Worm (Caenorhabditis elegans) whole organism, mixed stage, embryonic: Measurements from ENCODE around the gene nid-1.
A peak's percentile ranks its signal among the peaks of the same experiment; 100 is the strongest.

Source experiments
- M03D4.4 ChIP-seq: sonication (generic microtip); optimal IDR thresholded peaks from 2 replicates; lab custom pipeline; 2017; ENCODE audit warnings: mild to moderate bottlenecking, missing genetic modification characterization, missing compliant biosample characterization
- bed-3 ChIP-seq: fragments of 200-800 bp; sonication (Bioruptor generic); optimal IDR thresholded peaks from 3 replicates; lab custom pipeline; 2018; ENCODE audit warnings: mild to moderate bottlenecking, missing genetic modification characterization, moderate library complexity, missing compliant biosample characterization
- blmp-1 ChIP-seq: fragments of 150-350 bp; optimal IDR thresholded peaks from 2 replicates; lab custom pipeline; 2014; ENCODE audit warnings: missing biosample characterization, missing genetic modification characterization
- ceh-39 ChIP-seq: fragments of 150-350 bp; optimal IDR thresholded peaks from 2 replicates; lab custom pipeline; 2014; ENCODE audit warnings: missing biosample characterization, missing genetic modification characterization
- ceh-43 ChIP-seq: fragments of 200-800 bp; sonication (Bioruptor generic); optimal IDR thresholded peaks from 2 replicates; lab custom pipeline; 2018; ENCODE audit warnings: mild to moderate bottlenecking, missing genetic modification characterization, moderate library complexity, missing compliant biosample characterization
- ces-1 ChIP-seq: fragments of 150-350 bp; optimal IDR thresholded peaks from 2 replicates; lab custom pipeline; 2014; ENCODE audit warnings: missing biosample characterization, missing genetic modification reagents, missing genetic modification characterization
- cnd-1 ChIP-seq: fragments of 200-800 bp; sonication (Bioruptor generic); optimal IDR thresholded peaks from 2 replicates; lab custom pipeline; 2018; ENCODE audit warnings: mild to moderate bottlenecking, missing genetic modification characterization, missing compliant biosample characterization
- drap-1 ChIP-seq: fragments of 200-800 bp; sonication (Bioruptor generic); optimal IDR thresholded peaks from 3 replicates; lab custom pipeline; 2018; ENCODE audit warnings: mild to moderate bottlenecking, missing genetic modification characterization, missing compliant biosample characterization
- elt-1 ChIP-seq: sonication (generic microtip); optimal IDR thresholded peaks from 2 replicates; lab custom pipeline; 2017; ENCODE audit warnings: missing genetic modification characterization, mild to moderate bottlenecking, missing compliant biosample characterization, antibody characterized with exemption, moderate library complexity, borderline replicate concordance; ENCODE audit not compliant: insufficient read depth
- elt-3 ChIP-seq: fragments of 150-350 bp; optimal IDR thresholded peaks from 2 replicates; lab custom pipeline; 2014; ENCODE audit warnings: missing biosample characterization, missing genetic modification characterization
- ham-2 ChIP-seq: fragments of 200-800 bp; sonication (Bioruptor generic); optimal IDR thresholded peaks from 2 replicates; lab custom pipeline; 2018; ENCODE audit warnings: mild to moderate bottlenecking, missing genetic modification characterization, missing compliant biosample characterization
- hlh-1 ChIP-seq: fragments of 150-350 bp; optimal IDR thresholded peaks from 2 replicates; lab custom pipeline; 2014; ENCODE audit warnings: missing biosample characterization, missing genetic modification reagents, missing genetic modification characterization
- lin-13 ChIP-seq: fragments of 150-350 bp; optimal IDR thresholded peaks from 2 replicates; lab custom pipeline; 2014; ENCODE audit warnings: missing biosample characterization, missing genetic modification characterization
- lin-32 ChIP-seq: fragments of 200-800 bp; sonication (Bioruptor generic); optimal IDR thresholded peaks from 2 replicates; lab custom pipeline; 2018; ENCODE audit warnings: mild to moderate bottlenecking, missing genetic modification characterization, missing compliant biosample characterization
- lsy-2 ChIP-seq: fragments of 150-350 bp; optimal IDR thresholded peaks from 2 replicates; lab custom pipeline; 2014; ENCODE audit warnings: missing biosample characterization, missing genetic modification characterization
- mab-5 ChIP-seq: fragments of 150-350 bp; optimal IDR thresholded peaks from 2 replicates; lab custom pipeline; 2014; ENCODE audit warnings: missing biosample characterization, missing genetic modification characterization
- mep-1 ChIP-seq: fragments of 150-350 bp; optimal IDR thresholded peaks from 2 replicates; lab custom pipeline; 2017; ENCODE audit warnings: missing biosample characterization, missing genetic modification reagents, missing genetic modification characterization, inconsistent platforms
- mls-2 ChIP-seq: sonication (generic microtip); optimal IDR thresholded peaks from 2 replicates; lab custom pipeline; 2016; ENCODE audit warnings: mild to moderate bottlenecking, missing genetic modification characterization, moderate library complexity, missing compliant biosample characterization
- nhr-12 ChIP-seq: fragments of 150-350 bp; optimal IDR thresholded peaks from 2 replicates; lab custom pipeline; 2014; ENCODE audit warnings: missing biosample characterization, missing genetic modification characterization
- nhr-2 ChIP-seq: fragments of 150-350 bp; optimal IDR thresholded peaks from 2 replicates; lab custom pipeline; 2014; ENCODE audit warnings: missing biosample characterization, missing genetic modification characterization
- nhr-237 ChIP-seq: fragments of 150-350 bp; optimal IDR thresholded peaks from 2 replicates; lab custom pipeline; 2014; ENCODE audit warnings: missing biosample characterization, missing genetic modification characterization
- nhr-76 ChIP-seq: sonication (generic microtip); optimal IDR thresholded peaks from 2 replicates; lab custom pipeline; 2017; ENCODE audit warnings: missing biosample characterization, missing genetic modification characterization
- pha-4 ChIP-seq: fragments of 150-350 bp; optimal IDR thresholded peaks from 2 replicates; lab custom pipeline; 2018; ENCODE audit warnings: missing biosample characterization, missing genetic modification reagents, missing genetic modification characterization
- snpc-4 ChIP-seq: fragments of 150-350 bp; optimal IDR thresholded peaks from 2 replicates; lab custom pipeline; 2014; ENCODE audit warnings: missing biosample characterization, missing genetic modification characterization
- sptf-1 ChIP-seq: sonication (generic microtip); optimal IDR thresholded peaks from 2 replicates; lab custom pipeline; 2017; ENCODE audit warnings: mild to moderate bottlenecking, missing genetic modification characterization, moderate library complexity, missing compliant biosample characterization
- tbx-8 ChIP-seq: fragments of 200-800 bp; sonication (Bioruptor generic); optimal IDR thresholded peaks from 2 replicates; lab custom pipeline; 2018; ENCODE audit warnings: mild to moderate bottlenecking, missing genetic modification characterization, moderate library complexity, missing compliant biosample characterization
- unc-120 ChIP-seq: sonication (generic microtip); optimal IDR thresholded peaks from 2 replicates; lab custom pipeline; 2017; ENCODE audit warnings: missing genetic modification characterization, missing compliant biosample characterization; ENCODE audit not compliant: poor library complexity, severe bottlenecking
- unc-39 ChIP-seq: fragments of 150-350 bp; optimal IDR thresholded peaks from 2 replicates; lab custom pipeline; 2014; ENCODE audit warnings: missing biosample characterization, missing genetic modification characterization
- unc-62 ChIP-seq: fragments of 150-350 bp; optimal IDR thresholded peaks from 2 replicates; lab custom pipeline; 2014; ENCODE audit warnings: missing biosample characterization, missing genetic modification reagents, missing genetic modification characterization

nid-1 gene

DNA sequence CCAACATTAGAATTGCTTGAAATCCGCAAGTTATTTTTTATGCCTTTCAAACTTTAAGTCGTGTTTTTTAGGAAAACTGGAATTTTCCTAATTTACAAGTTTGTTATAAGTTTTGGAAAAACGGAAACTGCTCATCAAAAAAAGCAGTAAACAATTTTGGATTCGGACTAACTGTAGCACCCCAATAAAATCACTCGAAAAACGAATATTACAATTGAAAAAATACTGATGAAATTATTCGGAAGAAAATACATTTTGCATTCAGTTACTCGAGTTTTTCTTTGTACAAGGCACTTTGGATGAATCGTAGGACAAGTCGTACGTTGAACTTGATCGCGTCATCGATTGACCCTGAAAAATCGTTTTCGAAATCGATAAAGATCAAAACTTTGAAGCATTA lies 27.5 kb upstream of the nid-1 start:
- TF ChIP-seq sptf-1 (no peak), drap-1 (GFP tag; lab: Kevin White, UChicago) (no peak), blmp-1 (no peak), mab-5 (tag; lab: Kevin White, UChicago) (no peak), nhr-76 (no peak), snpc-4 (tag; lab: Kevin White, UChicago) (no peak), elt-1 (tag; lab: Kevin White, UChicago) (no peak), lsy-2 (no peak)

DNA sequence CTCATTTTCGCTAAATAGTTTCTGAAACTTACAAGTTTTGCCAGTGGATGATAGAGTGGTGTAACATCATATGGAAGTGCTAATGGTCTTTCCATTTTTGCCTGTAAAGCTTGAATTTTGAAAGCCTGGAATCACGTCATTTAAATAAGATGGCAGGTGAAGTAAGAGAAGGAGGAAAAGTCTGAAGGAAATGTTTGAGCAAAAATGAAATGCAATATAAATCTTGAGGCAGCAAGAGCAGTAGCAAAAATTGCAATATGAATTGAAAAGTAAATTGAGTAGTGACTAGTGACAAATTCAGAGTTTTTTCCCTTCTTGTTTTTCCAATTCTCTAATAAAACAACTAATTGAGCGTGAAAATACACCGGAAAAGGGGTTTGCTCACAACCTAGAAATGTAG lies 24.0 kb upstream of the nid-1 start, which contains the start of gene glb-24:
Gene glb-24 (minus strand): TSS at position 101 of the 400 bp plus-strand sequence.
- TF ChIP-seq nhr-76 = no peak
- TF ChIP-seq unc-39 (tag; lab: Kevin White, UChicago) = no peak
- no peak for TF ChIP-seq lin-32 (GFP tag; lab: Kevin White, UChicago)
- no peak for TF ChIP-seq ceh-43 (GFP tag; lab: Kevin White, UChicago)

DNA sequence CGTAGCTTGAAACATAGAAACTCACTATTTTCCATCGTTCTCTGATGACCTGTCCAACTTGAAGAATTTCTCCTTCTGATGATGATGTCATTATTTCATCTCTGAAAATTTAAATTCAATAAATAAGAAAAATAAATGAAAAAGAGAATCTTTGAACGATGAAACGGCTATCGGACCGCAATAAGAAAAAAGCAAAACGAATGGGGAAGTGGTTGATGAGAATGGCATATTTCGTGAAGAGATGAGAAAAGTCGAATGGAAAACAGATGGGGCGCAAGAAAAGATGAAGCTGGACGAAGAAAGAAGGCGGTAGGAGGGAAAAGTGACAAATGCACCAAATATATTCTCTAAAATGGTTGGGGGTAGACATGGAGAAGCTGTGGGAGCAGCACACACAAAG lies 14.1 kb upstream of the nid-1 start, which contains the start of gene ttbk-7:
Gene ttbk-7 (minus strand): TSS at position 101 of the 400 bp plus-strand sequence.
- TF ChIP-seq lin-13 (tag; lab: Kevin White, UChicago) = no peak
- TF ChIP-seq ces-1 (GFP tag; lab: Kevin White, UChicago) = no peak
- no peak for TF ChIP-seq nhr-76
- TF ChIP-seq unc-62 (GFP tag; lab: Kevin White, UChicago) = no peak
- TF ChIP-seq unc-120 = no peak
- no peak for TF ChIP-seq elt-1 (tag; lab: Kevin White, UChicago)
- TF ChIP-seq snpc-4 (tag; lab: Kevin White, UChicago) = no peak
- no peak for TF ChIP-seq lsy-2
- no peak for TF ChIP-seq cnd-1
- no peak for TF ChIP-seq mls-2 (tag; lab: Kevin White, UChicago)

DNA sequence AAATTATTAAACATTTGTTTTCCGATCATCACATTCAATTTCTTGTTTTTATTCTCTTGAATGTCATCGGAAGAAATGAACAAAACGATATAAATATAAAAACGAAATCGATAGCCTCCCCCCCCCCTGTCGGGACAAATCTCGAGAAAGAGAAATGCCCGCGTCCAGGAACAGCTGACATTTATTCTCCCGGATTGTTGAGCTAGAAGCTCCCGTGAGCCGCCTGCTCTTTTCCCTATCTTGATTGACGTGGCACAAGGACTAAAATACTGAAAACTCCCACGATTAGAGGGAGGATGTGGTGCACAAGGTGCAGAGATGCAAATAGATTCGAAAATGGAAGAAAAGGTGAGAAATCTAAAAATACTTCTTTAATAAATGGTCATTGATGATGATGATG lies 13.1 kb upstream of the nid-1 start:
- TF ChIP-seq mls-2 (tag; lab: Kevin White, UChicago) (peak; percentile 15), tbx-8 (GFP tag; lab: Kevin White, UChicago) (no peak), unc-120 (peak; percentile 57), unc-62 (GFP tag; lab: Kevin White, UChicago) (peak; percentile 80), hlh-1 (peak; percentile 95)

DNA sequence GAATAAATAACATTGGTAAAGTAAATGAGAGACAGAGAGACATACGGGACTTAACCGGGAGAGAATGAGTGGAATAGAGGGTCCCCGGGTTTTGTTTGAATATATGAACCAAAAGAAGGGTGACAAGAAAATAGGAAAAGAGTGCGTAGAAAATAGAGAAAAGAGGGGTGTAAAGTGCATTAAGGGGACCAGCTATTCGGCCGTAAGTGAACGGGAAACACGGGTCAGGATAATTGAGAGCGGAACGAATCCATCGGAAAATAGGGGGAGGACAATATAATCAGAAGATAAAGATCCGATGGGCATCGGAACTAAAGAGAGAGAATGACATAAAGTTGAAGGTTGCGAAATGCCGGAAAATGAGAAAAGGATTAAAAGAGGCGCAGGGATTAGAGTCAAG lies 12.6 kb upstream of the nid-1 start:
- no peak for TF ChIP-seq bed-3 (GFP tag; lab: Kevin White, UChicago)
- TF ChIP-seq hlh-1 = peak; percentile 35
- peak; percentile 95 for TF ChIP-seq ces-1 (GFP tag; lab: Kevin White, UChicago)
- peak; percentile 24 for TF ChIP-seq nhr-2
- TF ChIP-seq mep-1 (tag; lab: Kevin White, UChicago) = peak; percentile 73
- no peak for TF ChIP-seq nhr-12 (tag; lab: Kevin White, UChicago)
- TF ChIP-seq ham-2 = peak; percentile 40
- TF ChIP-seq elt-1 (tag; lab: Kevin White, UChicago) = peak; percentile 50
- TF ChIP-seq unc-39 (tag; lab: Kevin White, UChicago) = no peak
- TF ChIP-seq, all 35 proteins: peak for 6

DNA sequence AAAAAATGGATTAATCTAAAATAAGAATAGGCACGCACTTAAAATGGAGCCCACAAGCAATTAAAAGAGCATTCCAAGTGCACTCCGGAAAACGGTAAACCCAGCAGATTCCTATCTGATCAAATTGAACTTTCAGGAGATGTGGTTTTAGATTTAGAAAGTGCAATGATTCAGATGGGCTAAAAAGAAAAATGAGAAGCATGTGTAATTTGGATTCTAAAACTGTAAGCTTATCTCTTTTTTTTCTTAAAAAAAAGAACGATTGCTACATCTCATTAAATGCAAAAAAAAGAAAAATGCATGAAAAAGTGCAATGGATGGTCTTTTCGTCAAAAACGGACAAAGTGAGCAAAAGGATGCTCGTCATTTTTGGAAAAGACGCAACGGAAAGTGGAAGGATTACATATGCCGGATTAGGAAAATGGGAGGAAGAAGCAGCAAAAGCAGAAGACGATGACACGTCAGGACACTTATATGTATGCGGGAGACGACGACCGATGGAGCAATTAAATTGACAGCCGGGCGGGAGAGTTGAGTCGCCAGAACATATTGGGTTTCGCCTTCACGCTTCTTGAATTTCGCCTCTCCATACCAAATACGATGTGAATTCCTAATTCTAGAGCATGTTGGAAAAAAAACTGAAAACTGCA lies 11.2 kb upstream of the nid-1 start:
- TF ChIP-seq nhr-76 = no peak
- TF ChIP-seq nhr-2 = no peak
- TF ChIP-seq bed-3 (GFP tag; lab: Kevin White, UChicago) = no peak
- peak; percentile 53 for TF ChIP-seq unc-62 (GFP tag; lab: Kevin White, UChicago)
- TF ChIP-seq drap-1 (GFP tag; lab: Kevin White, UChicago) = no peak
- no peak for TF ChIP-seq elt-3 (tag; lab: Kevin White, UChicago)
- TF ChIP-seq M03D4.4 (tag; lab: Kevin White, UChicago) = no peak
- TF ChIP-seq cnd-1 = no peak
- no peak for TF ChIP-seq ham-2
- peak; percentile 58 for TF ChIP-seq ces-1 (GFP tag; lab: Kevin White, UChicago)
- TF ChIP-seq lin-32 (GFP tag; lab: Kevin White, UChicago) = no peak
- no peak for TF ChIP-seq mls-2 (tag; lab: Kevin White, UChicago)
- TF ChIP-seq ceh-39 = no peak
- TF ChIP-seq nhr-237 (tag; lab: Kevin White, UChicago) = no peak
- no peak for TF ChIP-seq lin-13 (tag; lab: Kevin White, UChicago)
- TF ChIP-seq pha-4 (tag; lab: Kevin White, UChicago) = no peak
- no peak for TF ChIP-seq lsy-2
